Fruit fly (Drosophila melanogaster) whole organism, wandering third instar larva: Measurements from ENCODE around the gene CG31643.

Experiments used
- CG32264 ChIP-seq: fragments of 200-800 bp; sonication (Bioruptor generic); optimal IDR thresholded peaks from 2 replicates; lab custom pipeline; 2016; ENCODE audit warnings: missing biosample characterization, missing genetic modification characterization
- CG9705 ChIP-seq: fragments of 200-800 bp; sonication (Bioruptor generic); optimal IDR thresholded peaks from 2 replicates; lab custom pipeline; 2018; ENCODE audit warnings: missing biosample characterization, mild to moderate bottlenecking, missing genetic modification characterization
- CrebA ChIP-seq: fragments of 200-800 bp; sonication (Bioruptor generic); optimal IDR thresholded peaks from 2 replicates; lab custom pipeline; 2016; ENCODE audit warnings: missing biosample characterization, mild to moderate bottlenecking, missing genetic modification characterization, borderline replicate concordance
- Dfd ChIP-seq: fragments of >200 bp; optimal IDR thresholded peaks from 2 replicates; lab custom pipeline; 2017; ENCODE audit warnings: missing biosample characterization, missing genetic modification characterization
- HLH106 ChIP-seq: fragments of 200-800 bp; optimal IDR thresholded peaks from 3 replicates; lab custom pipeline; 2019; ENCODE audit warnings: missing biosample characterization, mild to moderate bottlenecking, missing genetic modification characterization, moderate library complexity
- Hr78 ChIP-seq: fragments of >200 bp; optimal IDR thresholded peaks from 2 replicates; lab custom pipeline; 2017; ENCODE audit warnings: missing biosample characterization, missing genetic modification characterization
- Hr83 ChIP-seq: fragments of 200-300 bp; sonication (Bioruptor generic); optimal IDR thresholded peaks from 2 replicates; lab custom pipeline; 2016; ENCODE audit warnings: missing biosample characterization, mild to moderate bottlenecking, missing genetic modification characterization, moderate library complexity; ENCODE audit not compliant: poor library complexity, severe bottlenecking
- Mio ChIP-seq: sonication (Bioruptor generic); optimal IDR thresholded peaks from 2 replicates; lab custom pipeline; 2016; ENCODE audit warnings: missing biosample characterization, missing genetic modification characterization
- Myc ChIP-seq: fragments of >200 bp; optimal IDR thresholded peaks from 2 replicates; lab custom pipeline; 2017
- N ChIP-seq: fragments of >200 bp; optimal IDR thresholded peaks from 2 replicates; lab custom pipeline; 2018; ENCODE audit warnings: missing biosample characterization, missing external identifiers, missing genetic modification characterization
- OdsH ChIP-seq: fragments of 200-800 bp; sonication (Bioruptor generic); optimal IDR thresholded peaks from 2 replicates; lab custom pipeline; 2016; ENCODE audit warnings: missing biosample characterization, mild to moderate bottlenecking, missing genetic modification characterization
- Rel ChIP-seq, 2 experiments: fragments of 200-800 bp; sonication (Bioruptor generic) in 1 of 2; optimal IDR thresholded peaks; 2 replicates in 1 of 2; 3 replicates in 1 of 2; lab custom pipeline; 2016 to 2019; ENCODE audit warnings: mild to moderate bottlenecking in 2 of 2, missing biosample characterization in 2 of 2, missing genetic modification characterization in 2 of 2, moderate library complexity in 1 of 2
- Sp1 ChIP-seq: fragments of 200-800 bp; sonication (Bioruptor generic); optimal IDR thresholded peaks from 3 replicates; lab custom pipeline; 2019; ENCODE audit warnings: missing biosample characterization, mild to moderate bottlenecking, missing genetic modification characterization, moderate library complexity
- Vsx2 ChIP-seq: fragments of 200-300, 225-300 bp; sonication (Bioruptor generic); optimal IDR thresholded peaks from 2 replicates; lab custom pipeline; 2018; ENCODE audit warnings: missing biosample characterization, missing genetic modification characterization; ENCODE audit not compliant: partially characterized antibody
- br ChIP-seq: fragments of 200-800 bp; sonication (Bioruptor generic); optimal IDR thresholded peaks from 2 replicates; lab custom pipeline; 2016; ENCODE audit warnings: missing biosample characterization, missing genetic modification characterization
- dl ChIP-seq, 2 experiments: fragments of 175-275, 200-275 bp in 1 of 2; fragments of 200-275 bp in 1 of 2; sonication (Bioruptor generic); optimal IDR thresholded peaks; lab custom pipeline; 2018; ENCODE audit warnings: mild to moderate bottlenecking in 2 of 2, missing biosample characterization in 2 of 2, missing genetic modification characterization in 2 of 2, moderate library complexity in 2 of 2; ENCODE audit not compliant: partially characterized antibody in 2 of 2, insufficient read depth in 1 of 2
- dmrt93B ChIP-seq: fragments of 200-800 bp; sonication (Bioruptor generic); optimal IDR thresholded peaks from 2 replicates; lab custom pipeline; 2018; ENCODE audit warnings: missing biosample characterization, mild to moderate bottlenecking, missing genetic modification characterization
- dsf ChIP-seq: sonication (Bioruptor generic); optimal IDR thresholded peaks from 2 replicates; lab custom pipeline; 2016; ENCODE audit warnings: missing biosample characterization, missing genetic modification characterization, borderline replicate concordance
- ey ChIP-seq: fragments of 200-800 bp; sonication (Bioruptor generic); optimal IDR thresholded peaks from 2 replicates; lab custom pipeline; 2016; ENCODE audit warnings: missing biosample characterization, missing genetic modification characterization
- foxo ChIP-seq, 2 experiments: fragments of 200-800 bp; sonication (Bioruptor generic); optimal IDR thresholded peaks; 2 replicates in 1 of 2; 3 replicates in 1 of 2; lab custom pipeline; 2016 to 2017; ENCODE audit warnings: missing biosample characterization in 2 of 2, missing genetic modification characterization in 2 of 2
- fru ChIP-seq: fragments of 200-800 bp; sonication (Bioruptor generic); optimal IDR thresholded peaks from 3 replicates; lab custom pipeline; 2016; ENCODE audit warnings: missing biosample characterization, mild to moderate bottlenecking, missing genetic modification characterization
- h ChIP-seq: fragments of 200-800 bp; sonication (Bioruptor generic); optimal IDR thresholded peaks from 3 replicates; lab custom pipeline; 2016; ENCODE audit warnings: missing biosample characterization, mild to moderate bottlenecking, missing genetic modification characterization
- jim ChIP-seq: fragments of 175-275, 200-325 bp; sonication (Bioruptor generic); optimal IDR thresholded peaks from 2 replicates; lab custom pipeline; 2016; ENCODE audit warnings: missing biosample characterization, mild to moderate bottlenecking, missing genetic modification characterization
- pan ChIP-seq: fragments of >200 bp; optimal IDR thresholded peaks from 2 replicates; lab custom pipeline; 2017
- psq ChIP-seq: fragments of 200-800 bp; sonication (Bioruptor generic); optimal IDR thresholded peaks from 3 replicates; lab custom pipeline; 2017; ENCODE audit warnings: missing biosample characterization, mild to moderate bottlenecking, missing genetic modification characterization, moderate library complexity
- rgr ChIP-seq: fragments of 200-800 bp; sonication (Bioruptor generic); optimal IDR thresholded peaks from 3 replicates; lab custom pipeline; 2016; ENCODE audit warnings: missing biosample characterization, mild to moderate bottlenecking, missing genetic modification characterization
- sv ChIP-seq: fragments of 200-800 bp; sonication (Bioruptor generic); optimal IDR thresholded peaks from 3 replicates; lab custom pipeline; 2016; ENCODE audit warnings: missing biosample characterization, missing genetic modification characterization
- tai ChIP-seq: sonication (Bioruptor generic); optimal IDR thresholded peaks from 2 replicates; lab custom pipeline; 2016; ENCODE audit warnings: missing biosample characterization, missing genetic modification characterization
- usp ChIP-seq: fragments of >200 bp; optimal IDR thresholded peaks from 2 replicates; lab custom pipeline; 2017; ENCODE audit warnings: missing biosample characterization, missing genetic modification characterization

Gene CG31643

dm6 chr2L:5999247-5999646 lies 38.7 kb upstream of the CG31643 start, which contains the start of gene Kdm5:
Kdm5 (minus strand) TSS chr2L:5999501.
- TF ChIP-seq rgr (GFP tag; lab: Kevin White, UChicago) (peak; percentile 51), HLH106 (peak; percentile 27), h (GFP tag; lab: Kevin White, UChicago) (peak; percentile 36), dsf (GFP tag; lab: Kevin White, UChicago) (no peak), CrebA (no peak), Myc (lab: Kevin White, UChicago) (no peak), br (peak; percentile 56), Hr78 (GFP tag; lab: Kevin White, UChicago) (no peak), N (GFP tag; lab: Kevin White, UChicago) (no peak), fru (GFP tag; lab: Kevin White, UChicago) (peak; percentile 23), foxo (GFP tag; optimal IDR thresholded peaks at IDR 0.05; lab: Kevin White, UChicago) (peak in 1 of 2 experiments; percentile 38), Hr83 (peak; percentile 82), psq (GFP tag; lab: Kevin White, UChicago) (peak; percentile 32), ey (peak; percentile 17), Sp1 (GFP tag; lab: Kevin White, UChicago) (peak; percentile 32), dmrt93B (GFP tag; lab: Kevin White, UChicago) (peak; percentile 1), Rel (GFP tag; optimal IDR thresholded peaks at IDR 0.05; lab: Kevin White, UChicago) (no peak), Rel (tag; optimal IDR thresholded peaks at IDR 0.05; lab: Kevin White, UChicago) (peak; percentile 87)

DNA sequence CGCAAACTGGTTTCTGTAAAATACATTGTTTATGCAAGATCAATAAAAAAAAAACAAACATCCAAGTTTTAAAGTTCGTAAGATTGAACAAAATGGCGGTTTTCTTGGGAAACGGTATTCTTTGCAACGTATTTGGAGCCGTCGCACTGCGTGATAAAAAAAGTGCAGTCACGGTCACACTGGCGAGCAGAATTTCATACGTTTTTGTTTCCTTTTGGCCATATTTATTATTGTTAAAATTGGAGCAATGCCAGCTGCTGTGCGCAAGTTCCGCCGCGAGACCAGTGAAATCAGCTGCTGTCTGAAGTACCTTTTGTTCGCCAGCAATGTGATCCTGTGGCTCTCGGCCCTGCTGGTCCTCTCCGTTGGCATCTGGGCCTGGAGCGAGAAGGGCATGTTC lies 37.9 kb upstream of the CG31643 start, which contains the start of gene Tsp26A:
TSS of gene Tsp26A (plus strand) at position 164 of the 400 bp plus-strand sequence.
- no peak for TF ChIP-seq jim
- TF ChIP-seq CG9705 (GFP tag; lab: Kevin White, UChicago), result no peak
- no peak for TF ChIP-seq dl (GFP tag; optimal IDR thresholded peaks at IDR 0.05; lab: Kevin White, UChicago; ENCODE audit: insufficient read depth in 1 of 2, partially characterized antibody in 2 of 2)
- no peak for TF ChIP-seq Mio (GFP tag; lab: Kevin White, UChicago)
- no peak for TF ChIP-seq rgr (GFP tag; lab: Kevin White, UChicago)
- no peak for TF ChIP-seq Rel (GFP tag; optimal IDR thresholded peaks at IDR 0.05; lab: Kevin White, UChicago)
- no peak for TF ChIP-seq Rel (tag; optimal IDR thresholded peaks at IDR 0.05; lab: Kevin White, UChicago)
- TF ChIP-seq foxo (GFP tag; optimal IDR thresholded peaks at IDR 0.05; lab: Kevin White, UChicago), result no peak
- no peak for TF ChIP-seq usp (GFP tag; lab: Kevin White, UChicago)
- TF ChIP-seq HLH106, result no peak
- no peak for TF ChIP-seq dsf (GFP tag; lab: Kevin White, UChicago)
- no peak for TF ChIP-seq sv (GFP tag; lab: Kevin White, UChicago)
- no peak for TF ChIP-seq Dfd (GFP tag; lab: Kevin White, UChicago)
- no peak for TF ChIP-seq tai (GFP tag; lab: Kevin White, UChicago)
- no peak for TF ChIP-seq Myc (lab: Kevin White, UChicago)
- no peak for TF ChIP-seq CG32264 (GFP tag; lab: Kevin White, UChicago)
- no peak for TF ChIP-seq OdsH (GFP tag; lab: Kevin White, UChicago)
- TF ChIP-seq dmrt93B (GFP tag; lab: Kevin White, UChicago), result no peak

- TF ChIP-seq Vsx2 (GFP tag; lab: Kevin White, UChicago), result peak; percentile 3
- TF ChIP-seq dl (GFP tag; optimal IDR thresholded peaks at IDR 0.05; lab: Kevin White, UChicago; ENCODE audit: insufficient read depth in 1 of 2, partially characterized antibody in 2 of 2), result no peak
- no peak for TF ChIP-seq CrebA
- TF ChIP-seq pan, result no peak
- TF ChIP-seq tai (GFP tag; lab: Kevin White, UChicago), result no peak
These were observed 31.2 kb upstream of the CG31643 start, which contains the start of gene Gal for dm6 chr2L:6006508-6007232. Gal (minus strand) TSS chr2L:6006827.

- TF ChIP-seq Vsx2 (GFP tag; lab: Kevin White, UChicago), result no peak
These were observed 25.4 kb upstream of the CG31643 start, which contains the start of gene CG9098 for dm6 chr2L:6012303-6013070. CG9098 (minus strand) TSS chr2L:6012338.
